Fruit fly (Drosophila melanogaster) whole organism, adult: ENCODE results near the gene PIG-C.

Source experiments
- CG11617 ChIP-seq: fragments of 200-800 bp; sonication (Bioruptor generic); optimal IDR thresholded peaks from 2 replicates; lab custom pipeline; 2017; ENCODE audit warnings: mild to moderate bottlenecking, missing biosample characterization, missing genetic modification reagents, missing genetic modification characterization
- CG12768 ChIP-seq: fragments of 200-800 bp; sonication (Bioruptor generic); optimal IDR thresholded peaks from 2 replicates; lab custom pipeline; 2017; ENCODE audit warnings: missing biosample characterization, missing genetic modification characterization, mild to moderate bottlenecking, moderate library complexity, missing genetic modification reagents
- CG14711 ChIP-seq: fragments of 200-800 bp; sonication (Bioruptor generic); optimal IDR thresholded peaks from 2 replicates; lab custom pipeline; 2018; ENCODE audit warnings: missing biosample characterization, mild to moderate bottlenecking, missing genetic modification characterization, moderate library complexity
- CG1620 ChIP-seq: fragments of 200-800 bp; sonication (Bioruptor generic); optimal IDR thresholded peaks from 2 replicates; lab custom pipeline; 2016; ENCODE audit warnings: missing biosample characterization, missing genetic modification characterization
- CG33017 ChIP-seq: fragments of 200-800 bp; sonication (Bioruptor generic); optimal IDR thresholded peaks from 2 replicates; lab custom pipeline; 2018; ENCODE audit warnings: missing biosample characterization, mild to moderate bottlenecking, missing genetic modification characterization, moderate library complexity
- CG5204 ChIP-seq: fragments of 200-800 bp; sonication (Bioruptor generic); optimal IDR thresholded peaks from 2 replicates; lab custom pipeline; 2016; ENCODE audit warnings: missing biosample characterization, missing genetic modification characterization
- CG7045 ChIP-seq: fragments of 200-800 bp; sonication (Bioruptor generic); optimal IDR thresholded peaks from 2 replicates; lab custom pipeline; 2017; ENCODE audit warnings: missing biosample characterization, mild to moderate bottlenecking, missing genetic modification characterization
- CG7101 ChIP-seq: fragments of 200-800 bp; sonication (Bioruptor generic); optimal IDR thresholded peaks from 2 replicates; lab custom pipeline; 2018; ENCODE audit warnings: missing biosample characterization, mild to moderate bottlenecking, missing genetic modification characterization, moderate library complexity
- Clk ChIP-seq: fragments of 200-800 bp; sonication (Bioruptor generic); optimal IDR thresholded peaks from 2 replicates; lab custom pipeline; 2017; ENCODE audit warnings: missing biosample characterization, missing genetic modification characterization
- Crg-1 ChIP-seq: fragments of 200-800 bp; sonication (Bioruptor generic); optimal IDR thresholded peaks from 2 replicates; lab custom pipeline; 2016; ENCODE audit warnings: missing biosample characterization, missing genetic modification characterization
- Hr96 ChIP-seq: fragments of 200-800 bp; sonication (Bioruptor generic); optimal IDR thresholded peaks from 2 replicates; lab custom pipeline; 2016; ENCODE audit warnings: missing biosample characterization, missing genetic modification characterization
- Mnt ChIP-seq: fragments of 200-800 bp; sonication (Bioruptor generic); optimal IDR thresholded peaks from 2 replicates; lab custom pipeline; 2016; ENCODE audit warnings: missing biosample characterization, mild to moderate bottlenecking, missing genetic modification characterization
- bab1 ChIP-seq: fragments of 200-800 bp; sonication (Bioruptor generic); optimal IDR thresholded peaks from 3 replicates; lab custom pipeline; 2019; ENCODE audit warnings: missing biosample characterization, mild to moderate bottlenecking, missing genetic modification characterization, moderate library complexity
- cic ChIP-seq: fragments of 200-800 bp; sonication (Bioruptor generic); optimal IDR thresholded peaks from 2 replicates; lab custom pipeline; 2017; ENCODE audit warnings: missing biosample characterization, mild to moderate bottlenecking, missing genetic modification characterization, moderate library complexity
- cnc ChIP-seq, 2 experiments: fragments of >200 bp; optimal IDR thresholded peaks; 2 replicates each; lab custom pipeline; 2017
- kay ChIP-seq: fragments of 200-800 bp; sonication (Bioruptor generic); peaks from one replicate; lab custom pipeline; 2016; ENCODE audit warnings: missing biosample characterization, missing genetic modification characterization, borderline replicate concordance
- ovo ChIP-seq: fragments of 200-800 bp; sonication (Bioruptor generic); optimal IDR thresholded peaks from 2 replicates; lab custom pipeline; 2016; ENCODE audit warnings: missing biosample characterization, missing genetic modification characterization
- pad ChIP-seq: fragments of 200-800 bp; sonication (Bioruptor generic); optimal IDR thresholded peaks from 3 replicates; lab custom pipeline; 2017; ENCODE audit warnings: missing biosample characterization, missing genetic modification characterization, mild to moderate bottlenecking, moderate library complexity, missing genetic modification reagents
- tj ChIP-seq: fragments of 200-800 bp; sonication (Bioruptor generic); optimal IDR thresholded peaks from 3 replicates; lab custom pipeline; 2017; ENCODE audit warnings: missing biosample characterization, mild to moderate bottlenecking, missing genetic modification characterization, moderate library complexity
- toe ChIP-seq: fragments of 200-800 bp; sonication (Bioruptor generic); optimal IDR thresholded peaks from 2 replicates; lab custom pipeline; 2016; ENCODE audit warnings: missing biosample characterization, missing genetic modification characterization

The PIG-C gene

DNA sequence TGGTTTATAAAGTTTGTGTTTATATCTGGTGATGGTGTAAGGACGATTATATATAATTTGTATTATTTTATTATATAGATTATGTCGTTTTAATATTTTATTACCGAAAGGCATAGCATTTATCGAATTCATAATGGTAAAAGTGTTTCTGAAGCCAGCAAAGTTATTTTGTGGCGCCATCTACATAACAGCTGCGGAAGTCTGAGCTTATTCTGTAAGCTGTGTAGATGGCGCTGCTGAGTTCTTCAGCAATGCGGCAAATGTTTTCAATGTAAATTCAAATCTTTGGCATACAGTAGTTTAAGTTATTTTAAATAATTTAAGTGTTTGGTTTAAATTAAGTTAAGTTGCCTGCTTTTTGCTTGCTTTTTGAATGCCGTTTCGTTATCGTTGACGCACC is 30.6 kb downstream of the PIG-C start:
- TF ChIP-seq CG7101 (tag; lab: Kevin White, UChicago) (no peak), kay (peak; percentile 39)

dm6 chr3L:3284900-3285299 is 34.1 kb downstream of the PIG-C start:
- TF ChIP-seq Mnt (GFP tag; lab: Kevin White, UChicago) (no peak), CG12768 (GFP tag; lab: Kevin White, UChicago) (no peak), cnc (optimal IDR thresholded peaks at IDR 0.05; lab: Kevin White, UChicago) (no peak), cic (GFP tag; lab: Kevin White, UChicago) (no peak), CG14711 (tag; lab: Kevin White, UChicago) (no peak), kay (no peak), ovo (GFP tag; lab: Kevin White, UChicago) (no peak), CG1620 (GFP tag; lab: Kevin White, UChicago) (no peak), tj (GFP tag; lab: Kevin White, UChicago) (no peak), CG7045 (GFP tag; lab: Kevin White, UChicago) (no peak), CG11617 (no peak), CG33017 (tag; lab: Kevin White, UChicago) (no peak)

DNA sequence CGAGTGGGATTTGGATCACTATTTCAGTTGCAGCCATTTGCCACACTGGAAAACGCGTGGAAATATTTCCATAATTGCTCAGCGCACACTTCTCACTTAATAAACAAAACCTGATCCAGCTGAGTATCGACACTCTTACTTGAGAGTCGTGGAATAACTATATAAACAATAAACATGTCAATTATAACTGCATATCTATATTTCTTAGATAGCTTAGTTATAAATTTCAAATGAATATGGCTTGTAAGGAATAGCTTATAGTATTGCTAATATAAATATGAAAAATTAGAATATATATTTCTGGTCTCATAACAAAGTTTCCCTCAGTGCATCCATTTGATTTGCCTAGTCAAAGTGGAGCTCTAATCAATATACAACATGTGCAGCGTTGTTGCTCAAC is 35.8 kb downstream of the PIG-C start:
- TF ChIP-seq tj (GFP tag; lab: Kevin White, UChicago) (no peak), kay (no peak), Mnt (GFP tag; lab: Kevin White, UChicago) (no peak), CG5204 (GFP tag; lab: Kevin White, UChicago) (no peak), cnc (optimal IDR thresholded peaks at IDR 0.05; lab: Kevin White, UChicago) (no peak), CG33017 (tag; lab: Kevin White, UChicago) (no peak), pad (GFP tag; lab: Kevin White, UChicago) (no peak)

DNA sequence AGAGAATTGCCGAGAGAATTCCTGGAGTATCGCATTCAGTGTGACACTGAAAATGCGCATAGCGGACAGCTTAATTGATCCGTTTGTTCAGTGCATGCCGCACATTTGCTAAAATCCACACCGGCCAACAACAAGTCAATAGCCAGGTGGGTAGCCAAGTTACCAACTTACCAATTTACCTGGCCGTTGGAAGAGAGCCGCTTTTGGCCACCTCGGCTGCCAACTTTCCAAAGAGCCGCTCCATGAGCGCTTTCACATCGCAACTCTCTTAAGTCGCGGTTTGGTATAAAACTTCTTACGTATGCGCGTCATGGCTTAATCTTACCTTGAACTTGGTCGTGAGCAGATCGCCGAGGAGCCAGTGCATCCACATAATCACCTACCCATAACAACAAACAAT is 39.1 kb downstream of the PIG-C start, which contains the start of gene CG12017:
Gene CG12017, plus strand, starts transcription at position 310 of the 400 bp plus-strand sequence.
- TF ChIP-seq bab1 (GFP tag; lab: Kevin White, UChicago) (no peak), tj (GFP tag; lab: Kevin White, UChicago) (no peak), pad (GFP tag; lab: Kevin White, UChicago) (no peak), cic (GFP tag; lab: Kevin White, UChicago) (no peak), Hr96 (GFP tag; lab: Kevin White, UChicago) (no peak), toe (GFP tag; lab: Kevin White, UChicago) (no peak)

- no peak for TF ChIP-seq Clk (GFP tag; lab: Kevin White, UChicago)
- TF ChIP-seq Mnt (GFP tag; lab: Kevin White, UChicago), result no peak
These were observed 42.1 kb downstream of the PIG-C start for dm6 chr3L:3276930-3277329.

DNA sequence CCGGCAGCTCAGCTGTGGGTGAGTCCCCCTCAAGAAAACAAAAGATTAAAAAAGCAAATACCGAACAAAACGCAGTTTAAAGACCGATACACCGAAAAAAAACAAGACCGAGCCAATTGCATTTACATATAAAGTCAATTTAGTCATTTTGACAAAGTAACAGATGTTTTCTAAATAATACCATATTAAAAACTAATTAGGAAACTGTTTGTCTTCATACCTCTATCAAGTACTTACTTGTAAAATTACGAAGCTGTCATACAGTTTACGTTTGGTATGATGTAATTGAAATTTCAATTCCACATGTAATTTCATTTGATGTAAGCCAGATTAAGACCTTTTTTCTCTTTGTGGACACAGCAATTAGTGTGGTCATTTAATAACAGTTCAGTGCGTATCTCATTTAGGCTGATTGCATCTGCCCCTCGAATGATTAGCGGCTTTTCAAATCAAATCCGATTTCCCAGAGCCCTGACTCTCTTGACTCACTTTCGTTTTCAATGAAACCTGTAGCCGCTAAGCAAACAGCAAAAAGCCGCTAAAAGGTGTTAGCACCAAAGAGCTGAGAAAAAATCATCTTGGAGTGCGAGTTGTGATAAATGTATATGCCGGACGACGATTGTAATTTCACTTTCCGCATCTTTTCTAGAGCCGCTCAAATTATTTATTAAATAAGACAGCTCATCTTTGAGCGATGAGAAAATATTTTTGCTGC is 44.4 kb downstream of the PIG-C start:
- no peak for TF ChIP-seq Mnt (GFP tag; lab: Kevin White, UChicago)
- no peak for TF ChIP-seq CG7101 (tag; lab: Kevin White, UChicago)
- TF ChIP-seq toe (GFP tag; lab: Kevin White, UChicago), result no peak
- TF ChIP-seq CG11617, result no peak
- TF ChIP-seq CG1620 (GFP tag; lab: Kevin White, UChicago), result no peak
- TF ChIP-seq Hr96 (GFP tag; lab: Kevin White, UChicago), result no peak
- no peak for TF ChIP-seq Crg-1 (GFP tag; lab: Kevin White, UChicago)
- no peak for TF ChIP-seq tj (GFP tag; lab: Kevin White, UChicago)
- no peak for TF ChIP-seq Clk (GFP tag; lab: Kevin White, UChicago)
- no peak for TF ChIP-seq CG12768 (GFP tag; lab: Kevin White, UChicago)
- TF ChIP-seq cnc (optimal IDR thresholded peaks at IDR 0.05; lab: Kevin White, UChicago), result no peak
- no peak for TF ChIP-seq CG5204 (GFP tag; lab: Kevin White, UChicago)

- TF ChIP-seq toe (GFP tag; lab: Kevin White, UChicago), result no peak
- no peak for TF ChIP-seq Crg-1 (GFP tag; lab: Kevin White, UChicago)
- no peak for TF ChIP-seq Clk (GFP tag; lab: Kevin White, UChicago)
- TF ChIP-seq CG33017 (tag; lab: Kevin White, UChicago), result no peak
These were observed 48.3 kb downstream of the PIG-C start, which contains the start of gene CG14960 for dm6 chr3L:3270736-3271135. CG14960 (plus strand) TSS chr3L:3271036.

dm6 chr3L:3268161-3268560 is 50.9 kb downstream of the PIG-C start, which contains the start of gene CG34265:
CG34265 (plus strand) TSS chr3L:3268461.
- no peak for TF ChIP-seq tj (GFP tag; lab: Kevin White, UChicago)
- TF ChIP-seq CG33017 (tag; lab: Kevin White, UChicago), result no peak
- no peak for TF ChIP-seq CG7045 (GFP tag; lab: Kevin White, UChicago)
- no peak for TF ChIP-seq toe (GFP tag; lab: Kevin White, UChicago)
- no peak for TF ChIP-seq ovo (GFP tag; lab: Kevin White, UChicago)
- TF ChIP-seq CG1620 (GFP tag; lab: Kevin White, UChicago), result no peak
- no peak for TF ChIP-seq cnc (optimal IDR thresholded peaks at IDR 0.05; lab: Kevin White, UChicago)
- TF ChIP-seq kay, result no peak
- TF ChIP-seq cic (GFP tag; lab: Kevin White, UChicago), result no peak
- TF ChIP-seq CG14711 (tag; lab: Kevin White, UChicago), result no peak
- TF ChIP-seq Clk (GFP tag; lab: Kevin White, UChicago), result no peak
- no peak for TF ChIP-seq Mnt (GFP tag; lab: Kevin White, UChicago)
- TF ChIP-seq CG12768 (GFP tag; lab: Kevin White, UChicago), result no peak
